Worm (Caenorhabditis elegans) whole organism, L4 larva: Measurements from ENCODE around the gene F11E6.9.

Experiments
- F10B5.3 ChIP-seq: sonication (generic microtip); optimal IDR thresholded peaks from 2 replicates; lab custom pipeline; 2016; ENCODE audit warnings: mild to moderate bottlenecking, missing genetic modification characterization, missing compliant biosample characterization
- F26F4.8 ChIP-seq: fragments of 200-800 bp; sonication (Bioruptor generic); conservative IDR thresholded peaks from 2 replicates; pipeline ENCODE4 v1.3.6; 2022; ENCODE audit warnings: missing genetic modification characterization, missing compliant biosample characterization
- R02D3.7 ChIP-seq: fragments of 150-350 bp; sonication (generic microtip); optimal IDR thresholded peaks from 3 replicates; lab custom pipeline; 2014; ENCODE audit warnings: missing biosample characterization, missing genetic modification characterization
- T20F7.1 ChIP-seq: fragments of 200-800 bp; sonication (Bioruptor generic); optimal IDR thresholded peaks from 2 replicates; lab custom pipeline; 2018; ENCODE audit warnings: mild to moderate bottlenecking, missing genetic modification characterization, missing compliant biosample characterization
- Y105C5A.15 ChIP-seq: fragments of 200-800 bp; sonication (Bioruptor generic); IDR thresholded peaks from 2 replicates; pipeline ENCODE4 v1.3.6; 2022; ENCODE audit warnings: missing genetic modification characterization, missing compliant biosample characterization
- Y5F2A.4 ChIP-seq: fragments of 200-800 bp; sonication (Bioruptor generic); optimal IDR thresholded peaks from 2 replicates; lab custom pipeline; 2018; ENCODE audit warnings: mild to moderate bottlenecking, missing genetic modification characterization, missing compliant biosample characterization
- Y75B8A.6 ChIP-seq: fragments of 200-800 bp; sonication (Bioruptor generic); IDR thresholded peaks from 2 replicates; pipeline ENCODE4 v1.3.6; 2022; ENCODE audit warnings: missing genetic modification reagents, missing genetic modification characterization, missing compliant biosample characterization
- aha-1 ChIP-seq: fragments of 150-350 bp; peaks from one replicate; lab custom pipeline; 2014; ENCODE audit warnings: missing biosample characterization, missing genetic modification characterization
- aly-2 ChIP-seq: sonication (generic microtip); optimal IDR thresholded peaks from 2 replicates; lab custom pipeline; 2018; ENCODE audit warnings: missing biosample characterization, missing genetic modification characterization
- ama-1 ChIP-seq: fragments of 150-350 bp; optimal IDR thresholded peaks from 2 replicates; lab custom pipeline; 2014; ENCODE audit warnings: inconsistent platforms, mixed read lengths
- arid-1 ChIP-seq: fragments of 200-800 bp; sonication (Bioruptor generic); conservative IDR thresholded peaks from 2 replicates; pipeline ENCODE4 v1.3.6; 2022; ENCODE audit warnings: missing genetic modification reagents, missing genetic modification characterization, missing compliant biosample characterization
- cey-2 ChIP-seq: sonication (generic microtip); optimal IDR thresholded peaks from 3 replicates; lab custom pipeline; 2017; ENCODE audit warnings: missing genetic modification characterization, mild to moderate bottlenecking, missing compliant biosample characterization, antibody characterized with exemption, borderline replicate concordance; ENCODE audit not compliant: insufficient read depth
- daf-19 ChIP-seq: fragments of 200-800 bp; sonication (Bioruptor generic); conservative IDR thresholded peaks from 2 replicates; pipeline ENCODE4 v1.3.6; 2022; ENCODE audit warnings: missing genetic modification characterization, missing compliant biosample characterization
- daf-8 ChIP-seq: fragments of 200-800 bp; sonication (Bioruptor generic); IDR thresholded peaks from 2 replicates; pipeline ENCODE4 v1.3.6; 2022; ENCODE audit warnings: missing genetic modification characterization, missing compliant biosample characterization
- dmd-9 ChIP-seq: fragments of 200-800 bp; sonication (Bioruptor generic); IDR thresholded peaks from 2 replicates; pipeline ENCODE4 v1.3.6; 2022; ENCODE audit warnings: missing genetic modification reagents, missing genetic modification characterization, missing compliant biosample characterization
- egl-43 ChIP-seq: fragments of 200-800 bp; sonication (Bioruptor generic); IDR thresholded peaks from 2 replicates; pipeline ENCODE4 v1.3.6; 2022; ENCODE audit warnings: missing genetic modification reagents, missing genetic modification characterization, missing compliant biosample characterization
- fkh-10 ChIP-seq: fragments of 150-350 bp; optimal IDR thresholded peaks from 2 replicates; lab custom pipeline; 2014; ENCODE audit warnings: missing biosample characterization, missing genetic modification reagents, missing genetic modification characterization
- hlh-11 ChIP-seq: fragments of 200-800 bp; sonication (Bioruptor generic); optimal IDR thresholded peaks from 2 replicates; lab custom pipeline; 2018; ENCODE audit warnings: mild to moderate bottlenecking, missing genetic modification characterization, missing compliant biosample characterization
- jun-1 ChIP-seq: fragments of 150-350 bp; optimal IDR thresholded peaks from 2 replicates; lab custom pipeline; 2014; ENCODE audit warnings: missing biosample characterization, missing genetic modification reagents, missing genetic modification characterization
- lim-7 ChIP-seq: fragments of 200-800 bp; sonication (Bioruptor generic); IDR thresholded peaks from 2 replicates; pipeline ENCODE4 v1.3.6; 2022; ENCODE audit warnings: missing genetic modification characterization, missing compliant biosample characterization
- lin-1 ChIP-seq: fragments of 200-800 bp; sonication (Bioruptor generic); IDR thresholded peaks from 2 replicates; pipeline ENCODE4 v1.3.6; 2022; ENCODE audit warnings: missing genetic modification reagents, missing genetic modification characterization, missing compliant biosample characterization
- lin-39 ChIP-seq: fragments of 150-350 bp; optimal IDR thresholded peaks from 2 replicates; lab custom pipeline; 2014; ENCODE audit warnings: missing biosample characterization, missing genetic modification reagents, missing genetic modification characterization
- mdl-1 ChIP-seq, 2 experiments: fragments of 150-350 bp in 1 of 2; sonication (generic microtip) in 1 of 2; optimal IDR thresholded peaks; 2 replicates each; lab custom pipeline; 2014 to 2017; ENCODE audit warnings: missing biosample characterization in 2 of 2, missing genetic modification characterization in 2 of 2
- mxl-2 ChIP-seq: fragments of 200-800 bp; sonication (Bioruptor generic); conservative IDR thresholded peaks from 2 replicates; pipeline ENCODE4 v1.3.6; 2022; ENCODE audit warnings: missing genetic modification reagents, missing genetic modification characterization, missing compliant biosample characterization
- nhr-10 ChIP-seq: fragments of 150-350 bp; optimal IDR thresholded peaks from 2 replicates; lab custom pipeline; 2014; ENCODE audit warnings: missing biosample characterization, missing genetic modification characterization
- nhr-102 ChIP-seq: sonication (generic microtip); optimal IDR thresholded peaks from 2 replicates; lab custom pipeline; 2016; ENCODE audit warnings: mild to moderate bottlenecking, missing genetic modification characterization, moderate library complexity, missing compliant biosample characterization
- nhr-28 ChIP-seq: fragments of 150-350 bp; optimal IDR thresholded peaks from 2 replicates; lab custom pipeline; 2014; ENCODE audit warnings: missing biosample characterization, missing genetic modification characterization
- nhr-42 ChIP-seq: fragments of 200-800 bp; sonication (Bioruptor generic); IDR thresholded peaks from 2 replicates; pipeline ENCODE4 v1.3.6; 2022; ENCODE audit warnings: missing genetic modification characterization, missing compliant biosample characterization
- saeg-2 ChIP-seq: fragments of 200-800 bp; sonication (Bioruptor generic); IDR thresholded peaks from 2 replicates; pipeline ENCODE4 v1.3.6; 2022; ENCODE audit warnings: missing genetic modification reagents, missing genetic modification characterization, missing compliant biosample characterization
- set-16 ChIP-seq: fragments of 200-800 bp; sonication (Bioruptor generic); IDR thresholded peaks from 2 replicates; pipeline ENCODE4 v1.3.6; 2022; ENCODE audit warnings: missing genetic modification reagents, missing genetic modification characterization, missing compliant biosample characterization
- skn-1 ChIP-seq: fragments of 150-350 bp; optimal IDR thresholded peaks from 2 replicates; lab custom pipeline; 2014; ENCODE audit warnings: missing biosample characterization, missing genetic modification characterization
- tra-1 ChIP-seq: fragments of 200-800 bp; sonication (Bioruptor generic); IDR thresholded peaks from 2 replicates; pipeline ENCODE4 v1.3.6; 2022; ENCODE audit warnings: missing genetic modification reagents, missing genetic modification characterization, missing compliant biosample characterization
- unc-39 ChIP-seq: sonication (generic microtip); optimal IDR thresholded peaks from 2 replicates; lab custom pipeline; 2017; ENCODE audit warnings: missing biosample characterization, missing genetic modification characterization
- vab-7 ChIP-seq: fragments of 200-800 bp; sonication (Bioruptor generic); IDR thresholded peaks from 2 replicates; pipeline ENCODE4 v1.3.6; 2022; ENCODE audit warnings: missing genetic modification reagents, missing genetic modification characterization, missing compliant biosample characterization
- zag-1 ChIP-seq: fragments of 150-350 bp; optimal IDR thresholded peaks from 2 replicates; lab custom pipeline; 2014; ENCODE audit warnings: missing biosample characterization, missing genetic modification characterization
- zfp-2 ChIP-seq: sonication (generic microtip); optimal IDR thresholded peaks from 2 replicates; lab custom pipeline; 2016; ENCODE audit warnings: mild to moderate bottlenecking, missing genetic modification characterization, missing compliant biosample characterization
- ztf-11 ChIP-seq: fragments of 150-350 bp; optimal IDR thresholded peaks from 2 replicates; lab custom pipeline; 2014; ENCODE audit warnings: missing biosample characterization, missing genetic modification characterization

The F11E6.9 gene

ce11 chrIV:17475242-17475641, at the start of gene F11E6.9:
Gene F11E6.9 (minus strand): TSS chrIV:17475342.
- TF ChIP-seq ama-1 (lab: Kevin White, UChicago) = no peak
- no peak for TF ChIP-seq lin-1 (GFP tag; lab: Robert Waterston, UW)
- no peak for TF ChIP-seq Y5F2A.4
- TF ChIP-seq dmd-9 = no peak
- no peak for TF ChIP-seq T20F7.1 (GFP tag; lab: Kevin White, UChicago)
- TF ChIP-seq zfp-2 (tag; lab: Kevin White, UChicago) = no peak
- no peak for TF ChIP-seq unc-39 (tag; lab: Kevin White, UChicago)
- TF ChIP-seq skn-1 (tag; lab: Kevin White, UChicago) = no peak
- no peak for TF ChIP-seq daf-19 (GFP tag; lab: Robert Waterston, UW)
- no peak for TF ChIP-seq hlh-11 (tag; lab: Kevin White, UChicago)
- no peak for TF ChIP-seq Y105C5A.15
- no peak for TF ChIP-seq nhr-10 (tag; lab: Kevin White, UChicago)
- no peak for TF ChIP-seq lin-39 (tag; lab: Kevin White, UChicago)
- TF ChIP-seq aha-1 (tag; lab: Kevin White, UChicago) = no peak
- no peak for TF ChIP-seq Y75B8A.6 (GFP tag; lab: Robert Waterston, UW)
- no peak for TF ChIP-seq fkh-10 (GFP tag; lab: Kevin White, UChicago)
- no peak for TF ChIP-seq egl-43
- no peak for TF ChIP-seq nhr-102

- TF ChIP-seq set-16 (GFP tag; lab: Robert Waterston, UW) = peak; percentile 41; the same call in 1 of the 2 replicates
Observed at ce11 chrIV:17492712-17493111, 17.6 kb upstream of the F11E6.9 start.

DNA sequence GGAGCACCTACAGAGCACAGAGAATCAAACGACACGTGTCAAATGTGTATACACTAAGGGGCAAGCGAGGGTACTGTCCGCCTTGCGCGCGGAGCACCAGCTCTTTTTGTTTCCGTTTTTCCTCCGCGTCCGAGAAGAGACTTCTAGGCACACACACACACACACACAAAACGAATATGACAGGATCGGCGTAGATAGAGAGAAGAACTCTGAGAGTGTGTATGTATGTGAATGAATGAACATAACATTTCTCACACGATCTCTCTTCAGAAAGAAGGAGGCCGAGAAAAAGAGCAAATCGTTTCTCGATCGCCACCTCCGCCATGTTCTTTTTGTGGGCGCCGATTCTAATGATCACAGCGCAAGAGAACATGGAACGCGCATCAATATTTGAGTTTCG, 15.5 kb upstream of the F11E6.9 start, which contains the start of gene nas-6:
nas-6 (minus strand) TSS at position 101 of the 400 bp plus-strand sequence.
- TF ChIP-seq mdl-1 (tag; optimal IDR thresholded peaks at IDR 0.05; lab: Kevin White, UChicago) (no peak), F10B5.3 (no peak), F26F4.8 (GFP tag; lab: Robert Waterston, UW) (no peak), daf-19 (GFP tag; lab: Robert Waterston, UW) (no peak), vab-7 (GFP tag; lab: Robert Waterston, UW) (no peak), nhr-42 (GFP tag; lab: Robert Waterston, UW) (no peak), daf-8 (GFP tag; lab: Robert Waterston, UW) (no peak)

DNA sequence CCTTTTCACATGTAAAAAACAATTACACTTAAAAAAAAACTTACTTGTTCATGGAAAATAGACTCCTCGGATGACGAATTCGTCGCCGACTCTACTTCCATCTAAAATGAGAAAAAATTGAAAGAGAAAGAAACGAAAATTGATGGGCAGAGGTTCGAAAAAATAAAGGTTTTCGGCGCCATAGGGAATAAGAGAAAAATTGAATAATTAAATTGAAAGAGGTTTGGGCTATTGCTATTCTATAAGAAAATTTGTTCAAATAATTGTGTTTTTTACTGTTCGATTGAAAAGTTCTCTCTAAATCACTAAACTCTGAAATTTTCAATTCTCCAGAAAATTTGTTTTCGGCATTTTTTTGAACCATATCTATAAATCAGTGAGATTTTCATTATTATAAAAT, 8.1 kb upstream of the F11E6.9 start, which contains the start of gene rabr-2:
rabr-2 (minus strand) TSS at position 101 of the 400 bp plus-strand sequence.
- TF ChIP-seq mdl-1 (tag; optimal IDR thresholded peaks at IDR 0.05; lab: Kevin White, UChicago) (no peak), aly-2 (tag; lab: Kevin White, UChicago) (no peak), lim-7 (GFP tag; lab: Robert Waterston, UW) (no peak), vab-7 (GFP tag; lab: Robert Waterston, UW) (no peak), jun-1 (tag; lab: Kevin White, UChicago) (no peak), R02D3.7 (tag; lab: Kevin White, UChicago) (no peak), egl-43 (no peak), zag-1 (tag; lab: Kevin White, UChicago) (no peak), arid-1 (GFP tag; lab: Robert Waterston, UW) (no peak), set-16 (GFP tag; lab: Robert Waterston, UW) (no peak), F26F4.8 (GFP tag; lab: Robert Waterston, UW) (no peak), daf-19 (GFP tag; lab: Robert Waterston, UW) (no peak), mxl-2 (GFP tag; lab: Robert Waterston, UW) (no peak), ztf-11 (tag; lab: Kevin White, UChicago) (no peak), hlh-11 (tag; lab: Kevin White, UChicago) (no peak), cey-2 (no peak), nhr-28 (tag; lab: Kevin White, UChicago) (no peak), tra-1 (GFP tag; lab: Robert Waterston, UW) (no peak), saeg-2 (GFP tag; lab: Robert Waterston, UW) (no peak)
